Worm (Caenorhabditis elegans) whole organism, L1 larva: ENCODE data around the gene F55C12.2.

Source experiments
- C16A3.4 ChIP-seq: fragments of 150-350 bp; optimal IDR thresholded peaks from 2 replicates; lab custom pipeline; 2014; ENCODE audit warnings: missing biosample characterization, missing genetic modification characterization
- C34B4.2 ChIP-seq: sonication (generic microtip); optimal IDR thresholded peaks from 2 replicates; lab custom pipeline; 2017; ENCODE audit warnings: mild to moderate bottlenecking, missing genetic modification characterization, missing compliant biosample characterization
- F16B12.6 ChIP-seq: fragments of 150-350 bp; optimal IDR thresholded peaks from 2 replicates; lab custom pipeline; 2014; ENCODE audit warnings: missing biosample characterization, missing genetic modification characterization
- Y116A8C.19 ChIP-seq: sonication (generic microtip); optimal IDR thresholded peaks from 2 replicates; lab custom pipeline; 2016; ENCODE audit warnings: missing compliant biosample characterization, missing genetic modification characterization, borderline replicate concordance
- aha-1 ChIP-seq: fragments of 150-350 bp; optimal IDR thresholded peaks from 2 replicates; lab custom pipeline; 2014; ENCODE audit warnings: missing biosample characterization, missing genetic modification characterization
- alr-1 ChIP-seq: fragments of 200-800 bp; sonication (Bioruptor generic); optimal IDR thresholded peaks from 2 replicates; lab custom pipeline; 2018; ENCODE audit warnings: borderline replicate concordance, mild to moderate bottlenecking, missing genetic modification characterization, missing compliant biosample characterization
- blmp-1 ChIP-seq: fragments of 150-350 bp; optimal IDR thresholded peaks from 2 replicates; lab custom pipeline; 2014; ENCODE audit warnings: missing biosample characterization, missing genetic modification characterization
- ceh-88 ChIP-seq: fragments of 200-800 bp; sonication (Bioruptor generic); IDR thresholded peaks from 2 replicates; pipeline ENCODE4 v1.3.6; 2022; ENCODE audit warnings: missing genetic modification characterization, missing compliant biosample characterization
- ceh-90 ChIP-seq: sonication (generic microtip); optimal IDR thresholded peaks from 2 replicates; lab custom pipeline; 2016; ENCODE audit warnings: missing genetic modification characterization, missing compliant biosample characterization
- dpl-1 ChIP-seq, 3 experiments: fragments of 150-350 bp in 2 of 3; sonication (generic microtip) in 1 of 3; optimal IDR thresholded peaks; 2 replicates each; lab custom pipeline; 2014 to 2017; ENCODE audit warnings: missing biosample characterization in 3 of 3, missing genetic modification characterization in 3 of 3, missing genetic modification reagents in 3 of 3
- efl-1 ChIP-seq, 4 experiments: fragments of 150-350 bp; optimal IDR thresholded peaks in 3 of 4; peaks in 1 of 4; 1 replicate in 1 of 4; 2 replicates in 3 of 4; lab custom pipeline; 2014; ENCODE audit warnings: missing biosample characterization in 2 of 4, missing genetic modification characterization in 2 of 4, missing genetic modification reagents in 2 of 4
- elt-3 ChIP-seq, 6 experiments: fragments of 150-350 bp in 1 of 6; sonication (generic microtip); optimal IDR thresholded peaks; 2 replicates each; lab custom pipeline; 2017 to 2018; ENCODE audit warnings: missing biosample characterization in 6 of 6, missing genetic modification characterization in 6 of 6, inconsistent platforms in 1 of 6
- fkh-4 ChIP-seq: sonication (generic microtip); optimal IDR thresholded peaks from 2 replicates; lab custom pipeline; 2016; ENCODE audit warnings: missing compliant biosample characterization, missing genetic modification characterization, borderline replicate concordance
- fkh-8 ChIP-seq: sonication (generic microtip); optimal IDR thresholded peaks from 2 replicates; lab custom pipeline; 2016; ENCODE audit warnings: mild to moderate bottlenecking, missing genetic modification characterization, missing compliant biosample characterization
- fos-1 ChIP-seq: fragments of 150-350 bp; optimal IDR thresholded peaks from 2 replicates; lab custom pipeline; 2014; ENCODE audit warnings: missing biosample characterization, missing genetic modification characterization
- grh-1 ChIP-seq: fragments of 200-800 bp; sonication (Bioruptor generic); IDR thresholded peaks from 2 replicates; pipeline ENCODE4 v1.3.6; 2022; ENCODE audit warnings: missing genetic modification reagents, missing genetic modification characterization, missing compliant biosample characterization
- hlh-4 ChIP-seq: sonication (generic microtip); optimal IDR thresholded peaks from 2 replicates; lab custom pipeline; 2016; ENCODE audit warnings: mild to moderate bottlenecking, missing genetic modification characterization, missing compliant biosample characterization
- lin-13 ChIP-seq: fragments of 150-350 bp; optimal IDR thresholded peaks from 2 replicates; lab custom pipeline; 2014; ENCODE audit warnings: missing biosample characterization, missing genetic modification reagents, missing genetic modification characterization
- lin-14 ChIP-seq: fragments of 200-800 bp; sonication (Bioruptor generic); optimal IDR thresholded peaks from 2 replicates; lab custom pipeline; 2018; ENCODE audit warnings: mild to moderate bottlenecking, missing genetic modification characterization, moderate library complexity, missing compliant biosample characterization
- lin-15B ChIP-seq: fragments of 150-350 bp; sonication (generic microtip); optimal IDR thresholded peaks from 3 replicates; lab custom pipeline; 2014; ENCODE audit warnings: missing biosample characterization, missing genetic modification characterization
- lin-35 ChIP-seq, 2 experiments: fragments of 150-350 bp; optimal IDR thresholded peaks; 2 replicates each; lab custom pipeline; 2014; ENCODE audit warnings: missing biosample characterization in 2 of 2, missing genetic modification characterization in 2 of 2, missing genetic modification reagents in 2 of 2
- lsy-2 ChIP-seq, 2 experiments: fragments of 150-350 bp; optimal IDR thresholded peaks; 2 replicates each; lab custom pipeline; 2014; ENCODE audit warnings: missing biosample characterization in 2 of 2, missing genetic modification characterization in 2 of 2
- mdl-1 ChIP-seq, 2 experiments: fragments of 150-350 bp; optimal IDR thresholded peaks; 2 replicates each; lab custom pipeline; 2014 to 2017; ENCODE audit warnings: missing biosample characterization in 2 of 2, missing genetic modification characterization in 2 of 2, inconsistent platforms in 1 of 2
- mep-1 ChIP-seq: fragments of 150-350 bp; optimal IDR thresholded peaks from 2 replicates; lab custom pipeline; 2014; ENCODE audit warnings: missing biosample characterization, missing genetic modification characterization
- nhr-12 ChIP-seq: sonication (generic microtip); optimal IDR thresholded peaks from 2 replicates; lab custom pipeline; 2017; ENCODE audit warnings: missing biosample characterization, missing genetic modification characterization
- nhr-20 ChIP-seq: sonication (generic microtip); optimal IDR thresholded peaks from 2 replicates; lab custom pipeline; 2016; ENCODE audit warnings: mild to moderate bottlenecking, missing genetic modification characterization, missing compliant biosample characterization
- nhr-28 ChIP-seq: fragments of 150-350 bp; optimal IDR thresholded peaks from 2 replicates; lab custom pipeline; 2014; ENCODE audit warnings: missing biosample characterization, missing genetic modification characterization
- nhr-71 ChIP-seq: sonication (generic microtip); optimal IDR thresholded peaks from 2 replicates; lab custom pipeline; 2016; ENCODE audit warnings: mild to moderate bottlenecking, missing genetic modification characterization, moderate library complexity, missing compliant biosample characterization
- nhr-76 ChIP-seq: sonication (generic microtip); optimal IDR thresholded peaks from 2 replicates; lab custom pipeline; 2017; ENCODE audit warnings: missing biosample characterization, missing genetic modification characterization
- nhr-77 ChIP-seq: fragments of 150-350 bp; optimal IDR thresholded peaks from 2 replicates; lab custom pipeline; 2014; ENCODE audit warnings: missing biosample characterization, missing genetic modification characterization
- nhr-84 ChIP-seq: sonication (generic microtip); optimal IDR thresholded peaks from 2 replicates; lab custom pipeline; 2017; ENCODE audit warnings: missing biosample characterization, missing genetic modification characterization
- nhr-85 ChIP-seq: sonication (generic microtip); peaks from one replicate; lab custom pipeline; 2016; ENCODE audit warnings: missing genetic modification characterization, inconsistent platforms, missing compliant biosample characterization
- nhr-90 ChIP-seq: sonication (generic microtip); optimal IDR thresholded peaks from 2 replicates; lab custom pipeline; 2016; ENCODE audit warnings: mild to moderate bottlenecking, missing genetic modification characterization, missing compliant biosample characterization; ENCODE audit not compliant: poor library complexity
- pag-3 ChIP-seq: sonication (generic microtip); optimal IDR thresholded peaks from 2 replicates; lab custom pipeline; 2017; ENCODE audit warnings: missing genetic modification characterization, mild to moderate bottlenecking, missing compliant biosample characterization, antibody characterized with exemption, borderline replicate concordance; ENCODE audit not compliant: insufficient read depth
- pqm-1 ChIP-seq: sonication (generic microtip); optimal IDR thresholded peaks from 3 replicates; lab custom pipeline; 2017; ENCODE audit warnings: missing biosample characterization, missing genetic modification characterization
- rnt-1 ChIP-seq: sonication (generic microtip); optimal IDR thresholded peaks from 2 replicates; lab custom pipeline; 2016; ENCODE audit warnings: mild to moderate bottlenecking, missing genetic modification characterization, moderate library complexity, missing compliant biosample characterization
- skn-1 ChIP-seq: fragments of 150-350 bp; optimal IDR thresholded peaks from 2 replicates; lab custom pipeline; 2014; ENCODE audit warnings: missing biosample characterization, missing genetic modification characterization
- snpc-4 ChIP-seq: fragments of 150-350 bp; optimal IDR thresholded peaks from 2 replicates; lab custom pipeline; 2014; ENCODE audit warnings: missing biosample characterization, missing genetic modification characterization
- snu-23 ChIP-seq: sonication (generic microtip); optimal IDR thresholded peaks from 2 replicates; lab custom pipeline; 2016; ENCODE audit warnings: missing genetic modification characterization, missing compliant biosample characterization
- sox-4 ChIP-seq: sonication (generic microtip); optimal IDR thresholded peaks from 2 replicates; lab custom pipeline; 2016; ENCODE audit warnings: missing genetic modification characterization, missing compliant biosample characterization
- tlp-1 ChIP-seq: fragments of 150-350 bp; optimal IDR thresholded peaks from 2 replicates; lab custom pipeline; 2014; ENCODE audit warnings: missing biosample characterization, missing genetic modification characterization
- unc-30 ChIP-seq: sonication (generic microtip); optimal IDR thresholded peaks from 2 replicates; lab custom pipeline; 2017; ENCODE audit warnings: missing biosample characterization, missing genetic modification characterization
- unc-62 ChIP-seq: fragments of 150-350 bp; optimal IDR thresholded peaks from 2 replicates; lab custom pipeline; 2014; ENCODE audit warnings: missing biosample characterization, missing genetic modification reagents, missing genetic modification characterization
- unc-86 ChIP-seq: sonication (generic microtip); optimal IDR thresholded peaks from 2 replicates; lab custom pipeline; 2016; ENCODE audit warnings: missing genetic modification characterization, missing compliant biosample characterization
- unc-98 ChIP-seq: fragments of 200-800 bp; sonication (Bioruptor generic); IDR thresholded peaks from 2 replicates; pipeline ENCODE4 v1.3.6; 2022; ENCODE audit warnings: missing genetic modification characterization, missing compliant biosample characterization
- xbp-1 ChIP-seq: sonication (generic microtip); optimal IDR thresholded peaks from 2 replicates; lab custom pipeline; 2016; ENCODE audit warnings: missing genetic modification characterization, missing compliant biosample characterization
- zag-1 ChIP-seq: fragments of 150-350 bp; optimal IDR thresholded peaks from 2 replicates; lab custom pipeline; 2014; ENCODE audit warnings: missing biosample characterization, missing genetic modification characterization
- ztf-11 ChIP-seq, 2 experiments: sonication (generic microtip); optimal IDR thresholded peaks; 2 replicates each; lab custom pipeline; 2016 to 2017; ENCODE audit warnings: missing genetic modification characterization in 2 of 2, missing biosample characterization in 1 of 2, missing compliant biosample characterization in 1 of 2

The F55C12.2 gene

DNA sequence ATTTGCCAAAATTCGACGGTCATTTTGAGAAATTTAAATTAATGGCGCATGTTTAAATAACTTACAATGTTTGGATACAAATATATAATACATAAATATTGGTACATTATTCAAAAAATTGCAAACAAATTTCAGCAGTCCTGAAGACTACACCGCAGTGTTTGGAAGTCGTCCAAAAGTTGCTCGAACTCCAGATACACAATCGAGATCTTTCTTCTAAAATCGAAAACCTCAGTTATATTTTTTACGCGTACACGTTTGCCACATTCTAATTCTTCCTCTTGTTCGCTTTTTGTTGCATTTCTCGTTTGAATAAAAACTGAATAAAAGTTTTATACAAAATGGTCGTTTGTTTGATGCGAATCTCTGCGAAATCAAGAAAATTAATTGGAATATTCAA, 27.6 kb downstream of the F55C12.2 start, which contains the start of gene tsp-18:
tsp-18 (plus strand) TSS at position 301 of the 400 bp plus-strand sequence.
- TF ChIP-seq grh-1 = no peak
- TF ChIP-seq unc-30 (tag; lab: Kevin White, UChicago) = no peak
- TF ChIP-seq nhr-28 (tag; lab: Kevin White, UChicago) = no peak
- no peak for TF ChIP-seq alr-1 (tag; lab: Kevin White, UChicago)
- no peak for TF ChIP-seq sox-4 (tag; lab: Kevin White, UChicago)
- TF ChIP-seq nhr-76 (tag; lab: Kevin White, UChicago) = no peak
- no peak for TF ChIP-seq fkh-4
- TF ChIP-seq zag-1 (tag; lab: Kevin White, UChicago) = no peak
- no peak for TF ChIP-seq snpc-4 (tag; lab: Kevin White, UChicago)
- TF ChIP-seq ztf-11 (tag; optimal IDR thresholded peaks at IDR 0.05; lab: Kevin White, UChicago) = no peak
- TF ChIP-seq C34B4.2 (tag; lab: Kevin White, UChicago) = no peak
- no peak for TF ChIP-seq unc-98 (GFP tag; lab: Robert Waterston, UW)
- TF ChIP-seq ceh-90 (tag; lab: Kevin White, UChicago) = no peak
- no peak for TF ChIP-seq pag-3 (tag; lab: Kevin White, UChicago)
- no peak for TF ChIP-seq nhr-77 (tag; lab: Kevin White, UChicago)
- TF ChIP-seq mdl-1 (tag; optimal IDR thresholded peaks at IDR 0.05; lab: Kevin White, UChicago) = no peak
- TF ChIP-seq xbp-1 = no peak
- no peak for TF ChIP-seq nhr-84
- no peak for TF ChIP-seq pqm-1 (tag; lab: Kevin White, UChicago)

DNA sequence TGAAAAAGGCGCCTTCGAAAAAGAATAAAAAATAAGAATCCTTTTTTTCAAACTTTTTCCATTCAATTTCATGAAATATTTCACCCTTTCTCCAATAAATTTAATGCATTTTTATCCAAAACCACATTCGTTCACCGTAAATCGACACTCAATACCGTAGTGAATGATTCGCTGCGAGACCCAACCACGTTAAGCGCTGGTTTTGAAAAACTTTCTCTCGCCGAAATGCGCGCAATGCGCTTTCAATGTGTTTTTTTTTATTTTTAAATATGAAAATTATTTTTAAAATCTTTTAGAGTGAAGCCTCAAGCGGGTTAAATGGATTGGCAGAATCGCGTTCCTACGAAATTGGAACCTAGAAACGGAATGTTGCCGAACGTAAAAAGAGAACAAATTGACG, 29.7 kb downstream of the F55C12.2 start, which contains the start of gene F59G1.8:
F59G1.8 (plus strand) TSS at position 293 of the 400 bp plus-strand sequence.
- TF ChIP-seq nhr-76 (tag; lab: Kevin White, UChicago) = no peak
- no peak for TF ChIP-seq hlh-4 (tag; lab: Kevin White, UChicago)
- no peak for TF ChIP-seq rnt-1
- TF ChIP-seq Y116A8C.19 (tag; lab: Kevin White, UChicago) = no peak
- no peak for TF ChIP-seq skn-1 (tag; lab: Kevin White, UChicago)
- no peak for TF ChIP-seq fos-1 (tag; lab: Kevin White, UChicago)
- no peak for TF ChIP-seq tlp-1 (tag; lab: Kevin White, UChicago)
- TF ChIP-seq nhr-12 (tag; lab: Kevin White, UChicago) = no peak
- TF ChIP-seq lin-14 (GFP tag; lab: Kevin White, UChicago) = no peak
- TF ChIP-seq nhr-20 (tag; lab: Kevin White, UChicago) = no peak
- TF ChIP-seq unc-98 (GFP tag; lab: Robert Waterston, UW) = no peak
- no peak for TF ChIP-seq nhr-90
- no peak for TF ChIP-seq ztf-11 (tag; optimal IDR thresholded peaks at IDR 0.05; lab: Kevin White, UChicago)
- no peak for TF ChIP-seq aha-1 (tag; lab: Kevin White, UChicago)
- TF ChIP-seq ceh-88 (GFP tag; lab: Robert Waterston, UW) = no peak
- TF ChIP-seq unc-86 (tag; lab: Kevin White, UChicago) = no peak
- no peak for TF ChIP-seq lsy-2 (tag; optimal IDR thresholded peaks at IDR 0.05; lab: Kevin White, UChicago)
- no peak for TF ChIP-seq lin-13 (GFP tag; lab: Kevin White, UChicago)
- no peak for TF ChIP-seq lin-15B (tag; lab: Kevin White, UChicago)
- TF ChIP-seq fkh-8 (tag; lab: Kevin White, UChicago) = no peak

DNA sequence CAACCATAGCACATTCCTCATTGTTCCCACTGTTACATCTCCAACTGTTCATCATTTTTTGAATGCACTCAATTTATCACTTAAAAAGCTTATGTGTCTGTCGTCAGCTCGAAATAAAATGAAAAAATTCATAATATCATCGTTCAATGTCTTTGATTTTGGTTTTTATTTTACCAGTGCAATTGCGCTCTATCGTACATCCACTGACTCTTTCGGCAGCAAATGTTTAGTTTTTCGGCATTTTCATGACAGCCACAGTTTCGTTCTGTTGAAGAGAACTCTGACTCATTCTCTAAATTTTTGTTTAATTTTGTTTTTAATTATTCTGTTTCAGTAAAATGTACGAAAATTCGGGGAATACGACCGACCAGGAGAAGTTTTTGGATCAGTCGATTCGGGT, 30.9 kb downstream of the F55C12.2 start, which contains the start of gene vps-35:
vps-35 (plus strand) TSS at position 335 of the 400 bp plus-strand sequence.
- TF ChIP-seq pag-3 (tag; lab: Kevin White, UChicago) = peak; percentile 40
- TF ChIP-seq skn-1 (tag; lab: Kevin White, UChicago) = peak; percentile 32
- TF ChIP-seq elt-3 (tag; optimal IDR thresholded peaks at IDR 0.05; lab: Kevin White, UChicago) = no peak
- TF ChIP-seq pqm-1 (tag; lab: Kevin White, UChicago) = no peak
- TF ChIP-seq dpl-1 (GFP tag; optimal IDR thresholded peaks at IDR 0.05; lab: Kevin White, UChicago) = peak in 2 of 3 experiments; percentile 49 to 58
- peak; percentile 64 for TF ChIP-seq blmp-1
- peak; percentile 31 to 70 for TF ChIP-seq lin-35 (GFP tag; optimal IDR thresholded peaks at IDR 0.05; lab: Kevin White, UChicago)
- TF ChIP-seq nhr-20 (tag; lab: Kevin White, UChicago) = peak; percentile 32
- peak; percentile 26 for TF ChIP-seq snu-23 (GFP tag; lab: Kevin White, UChicago)
- TF ChIP-seq unc-62 = no peak
- TF ChIP-seq mep-1 (tag; lab: Kevin White, UChicago) = peak; percentile 24
- peak; percentile 47 for TF ChIP-seq C16A3.4 (tag; lab: Kevin White, UChicago)
- peak; percentile 9 for TF ChIP-seq nhr-71 (tag; lab: Kevin White, UChicago)
- peak; percentile 19 to 62 for TF ChIP-seq lsy-2 (tag; optimal IDR thresholded peaks at IDR 0.05; lab: Kevin White, UChicago)
- peak; percentile 4 for TF ChIP-seq lin-15B (tag; lab: Kevin White, UChicago)
- TF ChIP-seq nhr-85 (tag; lab: Kevin White, UChicago) = peak; percentile 70
- TF ChIP-seq F16B12.6 (tag; lab: Kevin White, UChicago) = no peak
- TF ChIP-seq efl-1 (optimal IDR thresholded peaks at IDR 0.05; lab: Kevin White, UChicago) = peak; percentile 45 to 49
- peak; percentile 40 to 91 for TF ChIP-seq efl-1 (GFP tag; optimal IDR thresholded peaks at IDR 0.05 in 1 of 2; lab: Kevin White, UChicago)
- no peak for TF ChIP-seq C34B4.2 (tag; lab: Kevin White, UChicago)
